Fruit fly (Drosophila melanogaster) whole organism, embryonic: ENCODE data around the gene Vdup1.

Experiments used
- Asciz ChIP-seq: fragments of 200-800 bp; sonication (Bioruptor generic); optimal IDR thresholded peaks from 2 replicates; lab custom pipeline; 2017; ENCODE audit warnings: missing biosample characterization, mild to moderate bottlenecking, missing genetic modification characterization, missing genetic modification reagents
- Bteb2 ChIP-seq: fragments of 200-800 bp; sonication (Bioruptor generic); optimal IDR thresholded peaks from 2 replicates; lab custom pipeline; 2016; ENCODE audit warnings: missing biosample characterization, missing genetic modification characterization
- CG11085 ChIP-seq: fragments of 200-800 bp; sonication (Bioruptor generic); IDR thresholded peaks from 2 replicates; pipeline ENCODE4 v1.3.6; 2022; ENCODE audit warnings: missing biosample characterization, missing genetic modification characterization
- CG11695 ChIP-seq: fragments of 200-800 bp; sonication (Bioruptor generic); IDR thresholded peaks from 3 replicates; pipeline ENCODE4 v1.3.6; 2022; ENCODE audit warnings: missing biosample characterization, missing genetic modification characterization
- CG18599 ChIP-seq: fragments of 200-800 bp; sonication (Bioruptor generic); optimal IDR thresholded peaks from 3 replicates; lab custom pipeline; 2017; ENCODE audit warnings: missing biosample characterization, missing genetic modification characterization, mild to moderate bottlenecking, moderate library complexity, missing genetic modification reagents
- CG3847 ChIP-seq: fragments of 200-800 bp; sonication (Bioruptor generic); IDR thresholded peaks from 2 replicates; pipeline ENCODE4 v1.3.6; 2022; ENCODE audit warnings: missing biosample characterization, missing genetic modification characterization
- CG4328 ChIP-seq: fragments of 200-800 bp; sonication (Bioruptor generic); optimal IDR thresholded peaks from 3 replicates; lab custom pipeline; 2017; ENCODE audit warnings: missing biosample characterization, missing genetic modification reagents, missing genetic modification characterization
- CG43689 ChIP-seq: fragments of 200-800 bp; sonication (Bioruptor generic); IDR thresholded peaks from 2 replicates; pipeline ENCODE4 v1.3.6; 2022; ENCODE audit warnings: missing biosample characterization, missing genetic modification characterization
- CG6683 ChIP-seq: fragments of 200-800 bp; sonication (Bioruptor generic); optimal IDR thresholded peaks from 2 replicates; lab custom pipeline; 2017; ENCODE audit warnings: missing biosample characterization, mild to moderate bottlenecking, missing genetic modification characterization, missing genetic modification reagents
- CG7556 ChIP-seq: fragments of 200-800 bp; sonication (Bioruptor generic); optimal IDR thresholded peaks from 2 replicates; lab custom pipeline; 2017; ENCODE audit warnings: missing biosample characterization, mild to moderate bottlenecking, missing genetic modification characterization
- CG7745 ChIP-seq: fragments of 200-800 bp; sonication (Bioruptor generic); optimal IDR thresholded peaks from 2 replicates; lab custom pipeline; 2018; ENCODE audit warnings: missing biosample characterization, mild to moderate bottlenecking, missing genetic modification characterization, moderate library complexity
- CG7928 ChIP-seq: fragments of 200-800 bp; sonication (Bioruptor generic); optimal IDR thresholded peaks from 2 replicates; lab custom pipeline; 2017; ENCODE audit warnings: missing biosample characterization, mild to moderate bottlenecking, missing genetic modification characterization
- CG8290 ChIP-seq, 3 experiments: fragments of 200-800 bp; sonication (Bioruptor generic); optimal IDR thresholded peaks; 2 replicates each; lab custom pipeline; 2016 to 2019; ENCODE audit warnings: missing biosample characterization in 3 of 3, missing genetic modification characterization in 3 of 3, mild to moderate bottlenecking in 2 of 3, moderate library complexity in 1 of 3
- CkIIα-i1 ChIP-seq: fragments of 200-800 bp; sonication (Bioruptor generic); IDR thresholded peaks from 2 replicates; pipeline ENCODE4 v1.3.6; 2022; ENCODE audit warnings: missing biosample characterization, missing genetic modification characterization
- Dll ChIP-seq: fragments of 200-800 bp; sonication (Bioruptor generic); IDR thresholded peaks from 4 replicates; pipeline ENCODE4 v1.3.6; 2022; ENCODE audit warnings: missing biosample characterization, missing genetic modification characterization; ENCODE audit not compliant: partially characterized antibody
- Doc2 ChIP-seq: fragments of 200-800 bp; sonication (Bioruptor generic); IDR thresholded peaks from 2 replicates; pipeline ENCODE4 v1.3.6; 2022; ENCODE audit warnings: missing biosample characterization, missing genetic modification characterization
- GATAe ChIP-seq: fragments of 200-800 bp; sonication (Bioruptor generic); conservative IDR thresholded peaks from 2 replicates; pipeline ENCODE4 v1.3.6; 2022; ENCODE audit warnings: missing biosample characterization, missing genetic modification characterization
- HHEX ChIP-seq: fragments of 200-800 bp; sonication (Bioruptor generic); optimal IDR thresholded peaks from 3 replicates; lab custom pipeline; 2017; ENCODE audit warnings: missing biosample characterization, mild to moderate bottlenecking, missing genetic modification characterization, missing genetic modification reagents
- HLH3B ChIP-seq: fragments of 200-800 bp; sonication (Bioruptor generic); IDR thresholded peaks from 2 replicates; pipeline ENCODE4 v1.3.6; 2022; ENCODE audit warnings: missing biosample characterization, missing genetic modification characterization
- Hey ChIP-seq: fragments of 200-800 bp; sonication (Bioruptor generic); optimal IDR thresholded peaks from 3 replicates; lab custom pipeline; 2018; ENCODE audit warnings: missing biosample characterization, mild to moderate bottlenecking, missing genetic modification characterization
- Hsf ChIP-seq: fragments of 200-800 bp; sonication (Bioruptor generic); optimal IDR thresholded peaks from 3 replicates; lab custom pipeline; 2016; ENCODE audit warnings: missing biosample characterization, missing genetic modification characterization
- Mes4 ChIP-seq: fragments of 200-800 bp; sonication (Bioruptor generic); optimal IDR thresholded peaks from 2 replicates; lab custom pipeline; 2016; ENCODE audit warnings: missing biosample characterization, missing genetic modification characterization
- Sox102F ChIP-seq: fragments of 200-800 bp; sonication (Bioruptor generic); optimal IDR thresholded peaks from 2 replicates; lab custom pipeline; 2018; ENCODE audit warnings: missing biosample characterization, mild to moderate bottlenecking, missing genetic modification characterization, moderate library complexity
- YL-1 ChIP-seq: fragments of 200-800 bp; sonication (Bioruptor generic); optimal IDR thresholded peaks from 3 replicates; lab custom pipeline; 2017; ENCODE audit warnings: missing biosample characterization, mild to moderate bottlenecking, missing genetic modification characterization
- abd-A ChIP-seq: fragments of 200-800 bp; sonication (Bioruptor generic); optimal IDR thresholded peaks from 3 replicates; lab custom pipeline; 2019; ENCODE audit warnings: missing biosample characterization, mild to moderate bottlenecking, missing genetic modification characterization, moderate library complexity
- cato ChIP-seq: fragments of 200-800 bp; sonication (Bioruptor generic); optimal IDR thresholded peaks from 2 replicates; lab custom pipeline; 2016; ENCODE audit warnings: missing biosample characterization, missing genetic modification characterization, borderline replicate concordance
- chn ChIP-seq: fragments of 200-800 bp; sonication (Bioruptor generic); optimal IDR thresholded peaks from 2 replicates; lab custom pipeline; 2016; ENCODE audit warnings: missing biosample characterization, missing genetic modification characterization
- cwo ChIP-seq: fragments of 200-800 bp; sonication (Bioruptor generic); optimal IDR thresholded peaks from 3 replicates; lab custom pipeline; 2017; ENCODE audit warnings: missing biosample characterization, missing genetic modification characterization, mild to moderate bottlenecking, moderate library complexity, missing genetic modification reagents
- dmrt99B ChIP-seq: fragments of 200-800 bp; sonication (Bioruptor generic); optimal IDR thresholded peaks from 2 replicates; lab custom pipeline; 2018; ENCODE audit warnings: missing biosample characterization, mild to moderate bottlenecking, missing genetic modification characterization, moderate library complexity
- eyg ChIP-seq: fragments of 200-800 bp; sonication (Bioruptor generic); optimal IDR thresholded peaks from 3 replicates; lab custom pipeline; 2016; ENCODE audit warnings: missing biosample characterization, missing genetic modification characterization
- gsb ChIP-seq: fragments of 200-800 bp; sonication (Bioruptor generic); IDR thresholded peaks from 2 replicates; pipeline ENCODE4 v1.3.6; 2022; ENCODE audit warnings: missing biosample characterization, missing genetic modification characterization
- hkb ChIP-seq, 2 experiments: fragments of 200-800 bp in 1 of 2; fragments of >200 bp in 1 of 2; sonication (Bioruptor generic) in 1 of 2; IDR thresholded peaks in 1 of 2; optimal IDR thresholded peaks in 1 of 2; 2 replicates each; pipeline versions ENCODE4 v1.3.6 to Lab custom; 2017 to 2022; ENCODE audit warnings: missing biosample characterization in 1 of 2, missing genetic modification characterization in 1 of 2
- ind ChIP-seq: fragments of 200-800 bp; sonication (Bioruptor generic); optimal IDR thresholded peaks from 3 replicates; lab custom pipeline; 2016; ENCODE audit warnings: missing biosample characterization, missing genetic modification characterization
- knrl ChIP-seq: fragments of 200-800 bp; sonication (Bioruptor generic); IDR thresholded peaks from 3 replicates; pipeline ENCODE4 v1.3.6; 2022; ENCODE audit warnings: missing biosample characterization, missing genetic modification characterization; ENCODE audit not compliant: partially characterized antibody
- lab ChIP-seq: fragments of 200-800 bp; sonication (Bioruptor generic); optimal IDR thresholded peaks from 3 replicates; lab custom pipeline; 2017; ENCODE audit warnings: missing biosample characterization, missing genetic modification characterization, mild to moderate bottlenecking, moderate library complexity, missing genetic modification reagents
- nau ChIP-seq: fragments of 200-800 bp; sonication (Bioruptor generic); optimal IDR thresholded peaks from 3 replicates; lab custom pipeline; 2017; ENCODE audit warnings: missing biosample characterization, mild to moderate bottlenecking, missing genetic modification characterization, missing genetic modification reagents
- oc ChIP-seq: fragments of 200-800 bp; sonication (Bioruptor generic); optimal IDR thresholded peaks from 2 replicates; lab custom pipeline; 2018; ENCODE audit warnings: missing biosample characterization, mild to moderate bottlenecking, missing genetic modification characterization, moderate library complexity
- otp ChIP-seq: fragments of 200-800 bp; sonication (Bioruptor generic); IDR thresholded peaks from 3 replicates; pipeline ENCODE4, ENCODE4 v1.3.6; 2022; ENCODE audit warnings: missing biosample characterization, missing genetic modification characterization
- peb ChIP-seq: fragments of 200-800 bp; sonication (Bioruptor generic); IDR thresholded peaks from 2 replicates; pipeline ENCODE4 v1.3.6; 2022; ENCODE audit warnings: missing biosample characterization, missing genetic modification characterization
- prd ChIP-seq, 3 experiments: fragments of >200 bp in 2 of 3; fragments of 200-800 bp in 1 of 3; sonication (Bioruptor generic) in 1 of 3; optimal IDR thresholded peaks in 2 of 3; IDR thresholded peaks in 1 of 3; 2 replicates in 2 of 3; 3 replicates in 1 of 3; pipeline versions ENCODE4 v1.3.6 to Lab custom; 2017 to 2022; ENCODE audit warnings: missing biosample characterization in 1 of 3, missing genetic modification characterization in 1 of 3
- pzg ChIP-seq: fragments of 200-800 bp; sonication (Bioruptor generic); optimal IDR thresholded peaks from 3 replicates; lab custom pipeline; 2018; ENCODE audit warnings: missing biosample characterization, mild to moderate bottlenecking, missing genetic modification characterization, moderate library complexity
- sd ChIP-seq: fragments of 200-800 bp; sonication (Bioruptor generic); optimal IDR thresholded peaks from 3 replicates; lab custom pipeline; 2018; ENCODE audit warnings: missing biosample characterization, mild to moderate bottlenecking, missing genetic modification characterization, moderate library complexity
- sqz ChIP-seq: fragments of 200-800 bp; sonication (Bioruptor generic); optimal IDR thresholded peaks from 3 replicates; lab custom pipeline; 2018; ENCODE audit warnings: missing biosample characterization, mild to moderate bottlenecking, missing genetic modification characterization
- tap ChIP-seq: fragments of 200-800 bp; optimal IDR thresholded peaks from 3 replicates; lab custom pipeline; 2019; ENCODE audit warnings: missing biosample characterization, mild to moderate bottlenecking, missing genetic modification characterization, moderate library complexity
- trem ChIP-seq: fragments of 200-800 bp; optimal IDR thresholded peaks from 3 replicates; lab custom pipeline; 2019; ENCODE audit warnings: missing biosample characterization, mild to moderate bottlenecking, missing genetic modification characterization, moderate library complexity
- usp ChIP-seq: fragments of >200 bp; optimal IDR thresholded peaks from 2 replicates; lab custom pipeline; 2017; ENCODE audit warnings: missing biosample characterization, missing genetic modification characterization
- vvl ChIP-seq: fragments of 200-800 bp; sonication (Bioruptor generic); IDR thresholded peaks from 2 replicates; pipeline ENCODE4 v1.3.6; 2022; ENCODE audit warnings: missing biosample characterization, missing genetic modification characterization
- zen2 ChIP-seq: fragments of 200-800 bp; sonication (Bioruptor generic); IDR thresholded peaks from 3 replicates; pipeline ENCODE4 v1.3.6; 2022; ENCODE audit warnings: missing biosample characterization, missing genetic modification characterization; ENCODE audit not compliant: partially characterized antibody

Vdup1 gene

DNA sequence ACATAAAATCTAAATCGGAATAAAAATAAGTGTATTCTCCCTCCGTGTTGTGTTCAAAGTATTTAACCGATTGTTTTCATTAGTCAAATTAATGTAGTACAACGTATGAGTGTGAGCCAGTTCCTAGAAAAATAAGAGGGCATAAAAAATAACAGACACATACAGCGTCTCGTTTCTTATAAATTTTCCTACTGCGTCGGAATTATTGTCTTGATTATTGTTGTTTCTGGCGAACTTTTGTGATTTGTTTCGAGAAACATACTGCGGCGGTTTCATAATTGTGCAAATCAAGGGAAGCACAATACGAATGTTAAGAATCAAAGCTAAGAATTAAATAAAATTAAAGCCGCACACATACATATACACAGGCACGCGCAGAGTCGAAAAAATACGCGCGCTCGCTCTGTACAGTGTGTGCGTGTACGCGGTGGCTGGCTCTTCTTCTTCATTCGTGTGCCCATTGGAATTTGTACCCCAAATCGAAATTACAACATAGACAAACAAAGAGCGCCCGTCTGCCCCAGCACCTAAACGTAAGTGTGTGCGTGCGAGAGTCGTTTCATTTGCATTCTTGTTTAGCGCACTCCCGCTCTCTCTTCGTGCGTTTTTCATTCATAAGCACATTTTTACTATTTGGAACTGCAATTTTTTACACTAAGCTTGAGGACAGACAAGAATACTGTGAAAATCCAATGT, 46.6 kb downstream of the Vdup1 start (continued):
- TF ChIP-seq HHEX (GFP tag; lab: Kevin White, UChicago) (no peak), lab (GFP tag; lab: Kevin White, UChicago) (peak; percentile 61), gsb (no peak), Bteb2 (GFP tag; lab: Kevin White, UChicago) (no peak), Hey (tag; lab: Kevin White, UChicago) (no peak), CG7556 (GFP tag; lab: Kevin White, UChicago) (no peak), usp (GFP tag; lab: Kevin White, UChicago) (no peak), prd (optimal IDR thresholded peaks at IDR 0.05; lab: Kevin White, UChicago) (no peak), prd (GFP tag; IDR thresholded peaks at IDR 0.05; lab: Robert Waterston, UW) (no peak), dmrt99B (peak; percentile 15), Asciz (no peak), CG18599 (GFP tag; lab: Kevin White, UChicago) (peak; percentile 0), CG6683 (GFP tag; lab: Kevin White, UChicago) (no peak), CG7745 (tag; lab: Kevin White, UChicago) (peak; percentile 31), CG8290 (GFP tag; optimal IDR thresholded peaks at IDR 0.05; lab: Kevin White, UChicago) (no peak), CG8290 (tag; optimal IDR thresholded peaks at IDR 0.05; lab: Kevin White, UChicago) (peak in 1 of 2 experiments; percentile 52), GATAe (GFP tag; lab: Robert Waterston, UW) (no peak), vvl (peak; percentile 66), CG11085 (GFP tag; lab: Robert Waterston, UW) (no peak), CG11695 (peak; percentile 19; the same call in 1 of the 3 replicates), oc (peak; percentile 5), trem (no peak), Sox102F (no peak), CG4328 (GFP tag; lab: Kevin White, UChicago) (peak; percentile 14), zen2 (GFP tag; lab: Robert Waterston, UW) (no peak), CkIIα-i1 (GFP tag; lab: Robert Waterston, UW) (no peak), abd-A (tag; lab: Kevin White, UChicago) (peak; percentile 42), HLH3B (GFP tag; lab: Robert Waterston, UW) (no peak), pzg (GFP tag; lab: Kevin White, UChicago) (no peak), tap (tag; lab: Kevin White, UChicago) (no peak), hkb (optimal IDR thresholded peaks at IDR 0.05; lab: Kevin White, UChicago) (no peak), hkb (GFP tag; IDR thresholded peaks at IDR 0.05; lab: Robert Waterston, UW) (no peak), YL-1 (GFP tag; lab: Kevin White, UChicago) (peak; percentile 11), cato (GFP tag; lab: Kevin White, UChicago) (no peak), CG3847 (GFP tag; lab: Robert Waterston, UW) (no peak), Hsf (GFP tag; lab: Kevin White, UChicago) (no peak), sd (tag; lab: Kevin White, UChicago) (peak; percentile 99), CG43689 (GFP tag; lab: Robert Waterston, UW) (no peak), cwo (no peak), chn (GFP tag; lab: Kevin White, UChicago) (no peak), peb (no peak), Doc2 (GFP tag; lab: Robert Waterston, UW) (no peak), CG7928 (GFP tag; lab: Kevin White, UChicago) (no peak), Mes4 (GFP tag; lab: Kevin White, UChicago) (no peak), eyg (GFP tag; lab: Kevin White, UChicago) (peak; percentile 10), sqz (GFP tag; lab: Kevin White, UChicago) (peak; percentile 4), Dll (GFP tag; lab: Robert Waterston, UW) (no peak), ind (GFP tag; lab: Kevin White, UChicago) (no peak), nau (GFP tag; lab: Kevin White, UChicago) (no peak), otp (GFP tag; lab: Robert Waterston, UW) (peak; percentile 22; the same call in 1 of the 3 replicates), knrl (GFP tag; lab: Robert Waterston, UW) (no peak)
